Fruit fly (Drosophila melanogaster): Measurements from ENCODE around the gene CG9213.

CG9213 gene

dm6 chrX:15582853-15583252, 8.5 kb upstream of the CG9213 start, which contains the start of the genes CG9215 and CG8097 (continued):
- TF ChIP-seq Dad (GFP tag; optimal IDR thresholded peaks at IDR 0.05) = peak; percentile 12
- peak; percentile 39 for TF ChIP-seq CG4617 (GFP tag; optimal IDR thresholded peaks at IDR 0.05; ENCODE audit: borderline replicate concordance)
- no peak for TF ChIP-seq CG6854 (GFP tag; optimal IDR thresholded peaks at IDR 0.05)
- TF ChIP-seq pho (GFP tag; optimal IDR thresholded peaks at IDR 0.05) = peak; percentile 37
- TF ChIP-seq Doc2 (GFP tag; IDR thresholded peaks at IDR 0.05) = no peak
- peak; percentile 70 for TF ChIP-seq ato (GFP tag; IDR thresholded peaks at IDR 0.05; ENCODE audit: partially characterized antibody)
- no peak for TF ChIP-seq Taf1 (GFP tag; IDR thresholded peaks at IDR 0.05)
- TF ChIP-seq CG12104 (GFP tag; optimal IDR thresholded peaks at IDR 0.05) = peak; percentile 2
- TF ChIP-seq CHES-1-like (GFP tag; optimal IDR thresholded peaks at IDR 0.05) = peak; percentile 48
- TF ChIP-seq kah (GFP tag; optimal IDR thresholded peaks at IDR 0.05) = no peak
- peak; percentile 97 for TF ChIP-seq knrl (GFP tag; IDR thresholded peaks at IDR 0.05; ENCODE audit: partially characterized antibody)
- TF ChIP-seq Sry-β (GFP tag; optimal IDR thresholded peaks at IDR 0.05) = peak; percentile 2
- peak; percentile 39 for TF ChIP-seq Bteb2 (GFP tag; optimal IDR thresholded peaks at IDR 0.05)
- peak; percentile 42 for TF ChIP-seq CG33557 (GFP tag; optimal IDR thresholded peaks at IDR 0.05)
- no peak for TF ChIP-seq CG3407 (GFP tag; optimal IDR thresholded peaks at IDR 0.05)
- peak; percentile 43 for TF ChIP-seq Side (GFP tag; optimal IDR thresholded peaks at IDR 0.05)
- peak; percentile 29 for TF ChIP-seq CG16863 (GFP tag; optimal IDR thresholded peaks at IDR 0.05)
- TF ChIP-seq Rfx (GFP tag; IDR thresholded peaks at IDR 0.05) = peak; percentile 45; the same call in 1 of the 2 replicates
- TF ChIP-seq CG9932 (GFP tag; IDR thresholded peaks at IDR 0.05) = peak; percentile 71
- peak; percentile 21; the same call in 1 of the 2 replicates for TF ChIP-seq Xrp1 (GFP tag; IDR thresholded peaks at IDR 0.05)
- TF ChIP-seq CoRest (tag; optimal IDR thresholded peaks at IDR 0.05) = peak; percentile 63
- peak; percentile 41 for TF ChIP-seq CG7786 (GFP tag; optimal IDR thresholded peaks at IDR 0.05)
- peak; percentile 5 for TF ChIP-seq jumu (GFP tag; optimal IDR thresholded peaks at IDR 0.05)
- TF ChIP-seq MESR4 (GFP tag; optimal IDR thresholded peaks at IDR 0.05) = peak; percentile 1
- peak; percentile 85; the same call in 2 of the 3 replicates for TF ChIP-seq mld (GFP tag; IDR thresholded peaks at IDR 0.05; ENCODE audit: partially characterized antibody)
- peak; percentile 56 for TF ChIP-seq phol (tag; optimal IDR thresholded peaks at IDR 0.05)
- no peak for TF ChIP-seq CG3281 (GFP tag; optimal IDR thresholded peaks at IDR 0.05)
- no peak for TF ChIP-seq prd (optimal IDR thresholded peaks at IDR 0.05)
- peak; percentile 6; the same call in 1 of the 3 replicates for TF ChIP-seq prd (GFP tag; IDR thresholded peaks at IDR 0.05)
- peak; percentile 79; the same call in 2 of the 3 replicates for TF ChIP-seq zen2 (GFP tag; IDR thresholded peaks at IDR 0.05; ENCODE audit: partially characterized antibody)

dm6 chrX:15579579-15579978, 5.2 kb upstream of the CG9213 start:
- peak; percentile 89 for TF ChIP-seq dmrt99B (tag; optimal IDR thresholded peaks at IDR 0.05)
- TF ChIP-seq CG13894 (tag; optimal IDR thresholded peaks at IDR 0.05) = peak; percentile 87
- TF ChIP-seq Sry-β (GFP tag; optimal IDR thresholded peaks at IDR 0.05) = peak; percentile 21
- TF ChIP-seq CG7786 (GFP tag; optimal IDR thresholded peaks at IDR 0.05) = peak; percentile 93
- peak; percentile 89 for TF ChIP-seq jumu (GFP tag; optimal IDR thresholded peaks at IDR 0.05)
- peak; percentile 39; the same call in 1 of the 2 replicates for TF ChIP-seq Dref (GFP tag; IDR thresholded peaks at IDR 0.05)
- TF ChIP-seq Mrtf (GFP tag; IDR thresholded peaks at IDR 0.05) = peak; percentile 93
- TF ChIP-seq seq (GFP tag; IDR thresholded peaks at IDR 0.05) = peak; percentile 92
- peak; percentile 70 for TF ChIP-seq trem (tag; optimal IDR thresholded peaks at IDR 0.05)
- TF ChIP-seq nerfin-2 (GFP tag; IDR thresholded peaks at IDR 0.05; ENCODE audit: partially characterized antibody) = no peak
- TF ChIP-seq toy (GFP tag; IDR thresholded peaks at IDR 0.05) = peak; percentile 78
- peak; percentile 91 for TF ChIP-seq CoRest (tag; optimal IDR thresholded peaks at IDR 0.05)
- peak; percentile 90 for TF ChIP-seq so (GFP tag; IDR thresholded peaks at IDR 0.05)
- no peak for TF ChIP-seq br (optimal IDR thresholded peaks at IDR 0.05)
- peak; percentile 91 for TF ChIP-seq CG30431 (GFP tag; optimal IDR thresholded peaks at IDR 0.05)
- no peak for TF ChIP-seq CG14860 (GFP tag; IDR thresholded peaks at IDR 0.05; ENCODE audit: partially characterized antibody)
- TF ChIP-seq CG9727 (GFP tag; optimal IDR thresholded peaks at IDR 0.05) = peak; percentile 89
- peak; percentile 75 for TF ChIP-seq salm (tag; optimal IDR thresholded peaks at IDR 0.05)
- no peak; the same call in 1 of the 2 replicates for TF ChIP-seq Dip2 (GFP tag; IDR thresholded peaks at IDR 0.05)
- TF ChIP-seq CG7556 (GFP tag; optimal IDR thresholded peaks at IDR 0.05) = peak; percentile 85
- TF ChIP-seq yki (optimal IDR thresholded peaks at IDR 0.05) = no peak
- TF ChIP-seq pzg (GFP tag; optimal IDR thresholded peaks at IDR 0.05) = peak; percentile 22
- TF ChIP-seq stwl (tag; optimal IDR thresholded peaks at IDR 0.05) = no peak
- peak; percentile 97 for TF ChIP-seq slbo (GFP tag; IDR thresholded peaks at IDR 0.05)
- TF ChIP-seq CG3838 (GFP tag; optimal IDR thresholded peaks at IDR 0.05) = peak; percentile 48
